Worm (Caenorhabditis elegans) whole organism, L2 larva: ENCODE measurements around the gene nas-8.

Experiments used
- Y55F3AM.14 ChIP-seq: fragments of 200-800 bp; sonication (Bioruptor generic); optimal IDR thresholded peaks from 2 replicates; lab custom pipeline; 2018; ENCODE audit warnings: mild to moderate bottlenecking, missing genetic modification characterization, missing compliant biosample characterization
- ZK546.5 ChIP-seq: sonication (generic microtip); optimal IDR thresholded peaks from 2 replicates; lab custom pipeline; 2017; ENCODE audit warnings: missing biosample characterization, missing genetic modification characterization
- alr-1 ChIP-seq: fragments of 150-350 bp; optimal IDR thresholded peaks from 2 replicates; lab custom pipeline; 2014; ENCODE audit warnings: missing biosample characterization, missing genetic modification characterization
- ama-1 ChIP-seq: fragments of 150-350 bp; optimal IDR thresholded peaks from 2 replicates; lab custom pipeline; 2018; ENCODE audit warnings: inconsistent platforms
- ceh-16 ChIP-seq: fragments of 150-350 bp; optimal IDR thresholded peaks from 2 replicates; lab custom pipeline; 2014; ENCODE audit warnings: missing biosample characterization, missing genetic modification characterization
- crh-2 ChIP-seq: sonication (generic microtip); optimal IDR thresholded peaks from 2 replicates; lab custom pipeline; 2017; ENCODE audit warnings: missing biosample characterization, missing genetic modification characterization
- dmd-4 ChIP-seq: sonication (generic microtip); optimal IDR thresholded peaks from 2 replicates; lab custom pipeline; 2017; ENCODE audit warnings: missing biosample characterization, missing genetic modification characterization
- egl-27 ChIP-seq: sonication (generic microtip); optimal IDR thresholded peaks from 3 replicates; lab custom pipeline; 2017; ENCODE audit warnings: missing biosample characterization, missing genetic modification reagents, missing genetic modification characterization
- elt-3 ChIP-seq: sonication (generic microtip); optimal IDR thresholded peaks from 2 replicates; lab custom pipeline; 2017; ENCODE audit warnings: missing biosample characterization, missing genetic modification characterization
- fos-1 ChIP-seq: fragments of 150-350 bp; optimal IDR thresholded peaks from 2 replicates; lab custom pipeline; 2014; ENCODE audit warnings: missing biosample characterization, missing genetic modification characterization
- gmeb-1 ChIP-seq: fragments of 150-350 bp; optimal IDR thresholded peaks from 2 replicates; lab custom pipeline; 2014; ENCODE audit warnings: missing biosample characterization, missing genetic modification characterization
- lin-11 ChIP-seq: fragments of 150-350 bp; sonication (generic microtip); optimal IDR thresholded peaks from 2 replicates; lab custom pipeline; 2014; ENCODE audit warnings: missing biosample characterization, missing genetic modification characterization, inconsistent platforms, mixed read lengths
- lsy-2 ChIP-seq, 2 experiments: fragments of 150-350 bp in 1 of 2; sonication (generic microtip) in 1 of 2; optimal IDR thresholded peaks; 2 replicates each; lab custom pipeline; 2014 to 2017; ENCODE audit warnings: missing biosample characterization in 2 of 2, missing genetic modification characterization in 2 of 2
- mab-5 ChIP-seq: fragments of 150-350 bp; optimal IDR thresholded peaks from 2 replicates; lab custom pipeline; 2014; ENCODE audit warnings: missing biosample characterization, missing genetic modification characterization
- mbf-1 ChIP-seq: sonication (generic microtip); optimal IDR thresholded peaks from 2 replicates; lab custom pipeline; 2017; ENCODE audit warnings: missing biosample characterization, missing genetic modification characterization
- mdl-1 ChIP-seq, 2 experiments: fragments of 150-350 bp in 1 of 2; sonication (generic microtip) in 1 of 2; optimal IDR thresholded peaks; 2 replicates each; lab custom pipeline; 2017; ENCODE audit warnings: missing biosample characterization in 2 of 2, missing genetic modification characterization in 2 of 2
- nhr-10 ChIP-seq: sonication (generic microtip); optimal IDR thresholded peaks from 2 replicates; lab custom pipeline; 2017; ENCODE audit warnings: missing biosample characterization, missing genetic modification characterization
- nhr-11 ChIP-seq: fragments of 150-350 bp; optimal IDR thresholded peaks from 2 replicates; lab custom pipeline; 2014; ENCODE audit warnings: missing biosample characterization, missing genetic modification characterization
- nhr-12 ChIP-seq: fragments of 150-350 bp; optimal IDR thresholded peaks from 2 replicates; lab custom pipeline; 2014; ENCODE audit warnings: missing biosample characterization, missing genetic modification characterization
- nhr-129 ChIP-seq: fragments of 150-350 bp; optimal IDR thresholded peaks from 2 replicates; lab custom pipeline; 2014; ENCODE audit warnings: missing biosample characterization, missing genetic modification characterization
- nhr-6 ChIP-seq: fragments of 150-350 bp; optimal IDR thresholded peaks from 2 replicates; lab custom pipeline; 2014; ENCODE audit warnings: missing biosample characterization, missing genetic modification characterization
- nhr-77 ChIP-seq: fragments of 150-350 bp; optimal IDR thresholded peaks from 2 replicates; lab custom pipeline; 2014; ENCODE audit warnings: missing biosample characterization, missing genetic modification characterization
- peb-1 ChIP-seq: fragments of 150-350 bp; optimal IDR thresholded peaks from 2 replicates; lab custom pipeline; 2014; ENCODE audit warnings: missing biosample characterization, missing genetic modification characterization
- sem-4 ChIP-seq: fragments of 150-350 bp; optimal IDR thresholded peaks from 2 replicates; lab custom pipeline; 2014; ENCODE audit warnings: missing biosample characterization, missing genetic modification reagents, missing genetic modification characterization
- skn-1 ChIP-seq: sonication (generic microtip); optimal IDR thresholded peaks from 2 replicates; lab custom pipeline; 2017; ENCODE audit warnings: missing biosample characterization, missing genetic modification characterization
- snpc-4 ChIP-seq: fragments of 150-350 bp; optimal IDR thresholded peaks from 2 replicates; lab custom pipeline; 2014; ENCODE audit warnings: missing biosample characterization, missing genetic modification characterization
- unc-39 ChIP-seq: fragments of 150-350 bp; optimal IDR thresholded peaks from 2 replicates; lab custom pipeline; 2014; ENCODE audit warnings: missing biosample characterization, missing genetic modification characterization
- unc-55 ChIP-seq: fragments of 150-350 bp; sonication (generic microtip); optimal IDR thresholded peaks from 3 replicates; lab custom pipeline; 2014; ENCODE audit warnings: missing biosample characterization, missing genetic modification reagents, missing genetic modification characterization
- unc-62 ChIP-seq: fragments of 150-350 bp; optimal IDR thresholded peaks from 2 replicates; lab custom pipeline; 2014; ENCODE audit warnings: missing biosample characterization, missing genetic modification reagents, missing genetic modification characterization
- ztf-1 ChIP-seq: fragments of 200-800 bp; sonication (Bioruptor generic); conservative IDR thresholded peaks from 2 replicates; pipeline ENCODE4 v1.3.6; 2022; ENCODE audit warnings: missing genetic modification characterization, missing compliant biosample characterization
- ztf-11 ChIP-seq: sonication (generic microtip); optimal IDR thresholded peaks from 2 replicates; lab custom pipeline; 2017; ENCODE audit warnings: missing biosample characterization, missing genetic modification characterization
- ztf-4 ChIP-seq: fragments of 150-350 bp; optimal IDR thresholded peaks from 2 replicates; lab custom pipeline; 2014; ENCODE audit warnings: missing biosample characterization, missing genetic modification characterization

Gene nas-8

DNA sequence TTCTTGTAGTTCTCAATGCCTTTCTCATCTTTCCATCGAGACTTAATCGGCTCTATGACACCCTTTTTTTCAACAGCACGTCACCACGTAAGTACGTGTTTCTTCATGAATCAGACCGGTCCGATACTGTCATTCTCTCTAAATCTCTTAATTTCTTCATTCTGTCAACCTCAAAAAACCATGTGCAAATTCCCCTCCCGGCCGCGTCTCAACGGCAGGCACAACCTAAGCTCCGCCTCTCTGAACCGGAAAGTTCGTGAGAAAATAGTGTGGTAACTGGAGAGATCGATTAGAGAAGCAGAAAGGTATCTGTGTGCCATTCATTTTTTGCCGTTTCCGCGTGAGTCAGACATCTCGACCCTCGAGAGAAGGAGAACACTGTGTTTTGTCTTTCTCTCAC lies at the start of gene nas-8:
Gene nas-8 (plus strand): TSS at position 301 of the 400 bp plus-strand sequence.
- TF ChIP-seq gmeb-1 (tag; lab: Kevin White, UChicago) (no peak), fos-1 (peak; percentile 11)

DNA sequence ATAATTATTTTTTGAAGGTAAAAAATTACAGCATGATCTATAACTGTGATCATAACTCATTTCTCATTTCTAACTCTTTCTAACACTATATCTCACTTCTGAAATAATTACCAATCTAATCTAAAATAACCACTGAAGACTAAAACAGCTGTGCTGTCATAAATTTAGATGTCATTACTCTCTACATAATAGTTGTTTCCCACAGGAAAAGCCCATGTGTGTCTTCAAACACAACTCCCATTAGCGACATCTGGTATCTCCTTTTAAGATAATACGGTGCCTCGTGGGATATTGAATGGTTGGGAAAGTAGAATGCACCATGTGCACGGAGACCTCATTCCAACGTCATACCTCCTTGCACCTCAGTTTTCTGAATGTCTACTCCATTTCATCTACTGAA lies 49.7 kb upstream of the nas-8 start, which contains the start of gene Y43B11AL.1:
Gene Y43B11AL.1 (plus strand): TSS at position 301 of the 400 bp plus-strand sequence.
- TF ChIP-seq nhr-6 = no peak
- no peak for TF ChIP-seq ztf-4 (tag; lab: Kevin White, UChicago)
- TF ChIP-seq nhr-77 (tag; lab: Kevin White, UChicago) = no peak
- no peak for TF ChIP-seq nhr-11 (tag; lab: Kevin White, UChicago)
- TF ChIP-seq mdl-1 (tag; optimal IDR thresholded peaks at IDR 0.05; lab: Kevin White, UChicago) = no peak
- TF ChIP-seq gmeb-1 (tag; lab: Kevin White, UChicago) = no peak
- no peak for TF ChIP-seq unc-39 (tag; lab: Kevin White, UChicago)
- TF ChIP-seq snpc-4 (tag; lab: Kevin White, UChicago) = no peak
- TF ChIP-seq ceh-16 (tag; lab: Kevin White, UChicago) = no peak
- TF ChIP-seq Y55F3AM.14 (GFP tag; lab: Kevin White, UChicago) = no peak
- no peak for TF ChIP-seq elt-3 (tag; lab: Kevin White, UChicago)
- TF ChIP-seq ama-1 (lab: Kevin White, UChicago) = no peak
- TF ChIP-seq ztf-1 (GFP tag; lab: Robert Waterston, UW) = no peak
- no peak for TF ChIP-seq nhr-10 (tag; lab: Kevin White, UChicago)
- no peak for TF ChIP-seq nhr-129 (tag; lab: Kevin White, UChicago)

DNA sequence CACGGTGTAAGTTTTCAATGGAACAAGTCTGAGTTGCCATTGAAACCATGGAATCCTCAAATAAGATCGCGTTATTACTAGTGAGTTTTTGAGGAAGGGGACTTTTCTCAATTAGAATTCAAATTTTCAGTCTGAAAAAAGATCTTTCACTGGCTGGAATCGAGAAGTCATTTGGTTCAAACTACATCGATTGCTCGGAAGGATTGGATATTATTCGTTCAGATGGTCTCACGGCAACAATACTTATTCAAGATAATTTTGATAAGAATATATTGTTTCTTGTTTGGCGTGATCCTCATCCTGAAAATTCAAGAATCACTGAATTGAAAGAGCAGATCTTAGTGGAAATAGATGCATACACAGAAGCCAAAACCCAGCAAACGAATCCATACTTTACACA lies 47.3 kb upstream of the nas-8 start:
- TF ChIP-seq nhr-12 (tag; lab: Kevin White, UChicago) = no peak
- no peak for TF ChIP-seq ama-1 (lab: Kevin White, UChicago)
- no peak for TF ChIP-seq unc-55 (GFP tag; lab: Kevin White, UChicago)
- TF ChIP-seq lsy-2 (tag; optimal IDR thresholded peaks at IDR 0.05; lab: Kevin White, UChicago) = no peak
- TF ChIP-seq nhr-10 (tag; lab: Kevin White, UChicago) = no peak
- TF ChIP-seq ztf-11 = no peak
- no peak for TF ChIP-seq sem-4 (tag; lab: Kevin White, UChicago)
- no peak for TF ChIP-seq mab-5 (tag; lab: Kevin White, UChicago)
- TF ChIP-seq egl-27 (tag; lab: Kevin White, UChicago) = no peak
- TF ChIP-seq unc-62 (GFP tag; lab: Kevin White, UChicago) = no peak
- TF ChIP-seq, all 48 proteins: peak for 0

DNA sequence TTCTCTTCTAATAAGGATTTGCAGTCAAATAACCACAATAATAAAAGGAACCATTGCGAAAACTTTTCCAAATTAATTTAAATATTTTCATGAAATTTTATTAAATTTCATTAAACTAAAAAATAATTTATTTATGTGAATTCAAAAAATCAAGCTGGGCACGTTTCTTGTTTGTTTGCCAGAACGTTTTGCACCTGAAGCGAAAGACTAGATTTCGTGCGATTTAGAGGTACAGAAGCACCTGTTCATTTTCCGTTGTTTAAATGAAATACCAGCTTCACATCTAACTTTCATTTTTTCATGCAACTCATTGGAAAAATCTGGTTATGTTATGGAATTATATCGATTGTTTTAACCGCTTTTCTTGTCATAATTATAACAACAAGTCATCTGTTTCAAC lies 42.6 kb upstream of the nas-8 start, which contains the start of gene srg-48:
Gene srg-48 (plus strand): TSS at position 301 of the 400 bp plus-strand sequence.
- no peak for TF ChIP-seq lin-11 (tag; lab: Kevin White, UChicago)
- TF ChIP-seq, all 48 proteins: peak for 0

DNA sequence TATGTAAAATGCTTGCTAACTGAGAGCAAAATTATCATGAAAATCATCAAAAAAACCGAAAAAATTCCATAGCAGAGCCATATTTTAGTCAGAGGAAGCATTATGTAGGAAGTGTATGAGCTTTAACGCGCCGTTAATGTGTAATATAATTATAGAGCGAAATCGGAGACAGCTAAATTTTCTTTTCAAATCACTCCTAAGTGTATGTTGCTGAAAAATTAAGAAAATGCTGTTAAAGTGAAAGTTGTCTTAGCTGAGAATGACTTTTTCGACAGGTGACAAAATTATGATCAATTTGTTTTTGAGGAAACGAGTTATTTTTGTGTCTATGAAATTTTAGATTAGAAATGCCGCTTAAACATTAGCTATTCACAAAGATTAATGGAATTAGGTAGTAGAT lies 39.6 kb upstream of the nas-8 start, which contains the start of gene srg-50:
Gene srg-50 (minus strand): TSS at position 101 of the 400 bp plus-strand sequence.
- no peak for TF ChIP-seq ztf-1 (GFP tag; lab: Robert Waterston, UW)
- TF ChIP-seq nhr-10 (tag; lab: Kevin White, UChicago) = no peak
- no peak for TF ChIP-seq alr-1 (tag; lab: Kevin White, UChicago)
- no peak for TF ChIP-seq lsy-2 (tag; optimal IDR thresholded peaks at IDR 0.05; lab: Kevin White, UChicago)
- no peak for TF ChIP-seq nhr-77 (tag; lab: Kevin White, UChicago)

DNA sequence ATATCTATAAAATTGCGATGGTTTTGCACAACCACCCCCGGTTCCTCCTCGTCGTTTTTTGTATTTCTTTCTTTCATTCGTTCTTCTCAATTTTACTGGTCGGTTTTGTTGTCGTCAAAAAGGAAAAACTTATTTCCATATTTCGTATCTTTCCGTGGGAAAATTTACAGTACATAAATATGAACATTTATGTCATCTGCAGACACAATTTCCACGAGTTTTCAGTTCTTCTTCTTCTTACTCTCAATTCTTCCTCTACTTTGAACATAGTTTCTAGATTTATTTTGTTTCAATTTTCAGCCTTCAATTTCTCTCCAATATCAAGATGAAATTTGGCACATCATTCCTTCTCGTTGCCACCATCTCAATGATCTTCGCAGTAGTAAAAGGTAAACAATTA lies 33.5 kb upstream of the nas-8 start, which contains the start of gene Y43B11AR.1:
Gene Y43B11AR.1 (plus strand): TSS at position 301 of the 400 bp plus-strand sequence.
- no peak for TF ChIP-seq ZK546.5
- no peak for TF ChIP-seq unc-62 (GFP tag; lab: Kevin White, UChicago)
- no peak for TF ChIP-seq nhr-77 (tag; lab: Kevin White, UChicago)
- no peak for TF ChIP-seq dmd-4 (tag; lab: Kevin White, UChicago)
- no peak for TF ChIP-seq crh-2 (tag; lab: Kevin White, UChicago)
- TF ChIP-seq peb-1 (tag; lab: Kevin White, UChicago) = no peak
- TF ChIP-seq skn-1 = no peak
- TF ChIP-seq nhr-11 (tag; lab: Kevin White, UChicago) = no peak
- TF ChIP-seq mbf-1 (tag; lab: Kevin White, UChicago) = no peak
- TF ChIP-seq ceh-16 (tag; lab: Kevin White, UChicago) = no peak
